Worm (Caenorhabditis elegans) whole organism, L2 larva: ENCODE data around the gene Y39H10B.2.
A peak's percentile ranks its signal among the peaks of the same experiment; 100 is the strongest.

ENCODE experiments used
- C34F6.9 ChIP-seq: fragments of 150-350 bp; optimal IDR thresholded peaks from 2 replicates; lab custom pipeline; 2014; ENCODE audit warnings: missing biosample characterization, missing genetic modification characterization
- F13H6.1 ChIP-seq: sonication (generic microtip); optimal IDR thresholded peaks from 2 replicates; lab custom pipeline; 2016; ENCODE audit warnings: missing genetic modification characterization, missing compliant biosample characterization
- R02D3.7 ChIP-seq: fragments of 150-350 bp; optimal IDR thresholded peaks from 2 replicates; lab custom pipeline; 2014; ENCODE audit warnings: missing biosample characterization, missing genetic modification characterization
- Y55F3AM.14 ChIP-seq: fragments of 200-800 bp; sonication (Bioruptor generic); optimal IDR thresholded peaks from 2 replicates; lab custom pipeline; 2018; ENCODE audit warnings: mild to moderate bottlenecking, missing genetic modification characterization, missing compliant biosample characterization
- ZK546.5 ChIP-seq: sonication (generic microtip); optimal IDR thresholded peaks from 2 replicates; lab custom pipeline; 2017; ENCODE audit warnings: missing biosample characterization, missing genetic modification characterization
- alr-1 ChIP-seq: fragments of 150-350 bp; optimal IDR thresholded peaks from 2 replicates; lab custom pipeline; 2014; ENCODE audit warnings: missing biosample characterization, missing genetic modification characterization
- aly-2 ChIP-seq: fragments of 150-350 bp; optimal IDR thresholded peaks from 2 replicates; lab custom pipeline; 2014; ENCODE audit warnings: missing biosample characterization, missing genetic modification characterization
- ama-1 ChIP-seq: fragments of 150-350 bp; optimal IDR thresholded peaks from 2 replicates; lab custom pipeline; 2018; ENCODE audit warnings: inconsistent platforms
- blmp-1 ChIP-seq: sonication (generic microtip); optimal IDR thresholded peaks from 2 replicates; lab custom pipeline; 2017; ENCODE audit warnings: missing genetic modification characterization, mild to moderate bottlenecking, missing compliant biosample characterization, antibody characterized with exemption, moderate library complexity; ENCODE audit not compliant: insufficient read depth
- ceh-16 ChIP-seq: fragments of 150-350 bp; optimal IDR thresholded peaks from 2 replicates; lab custom pipeline; 2014; ENCODE audit warnings: missing biosample characterization, missing genetic modification characterization
- ceh-82 ChIP-seq: fragments of 150-350 bp; optimal IDR thresholded peaks from 2 replicates; lab custom pipeline; 2014; ENCODE audit warnings: missing biosample characterization, missing genetic modification characterization
- crh-2 ChIP-seq: sonication (generic microtip); optimal IDR thresholded peaks from 2 replicates; lab custom pipeline; 2017; ENCODE audit warnings: missing biosample characterization, missing genetic modification characterization
- dmd-4 ChIP-seq: sonication (generic microtip); optimal IDR thresholded peaks from 2 replicates; lab custom pipeline; 2017; ENCODE audit warnings: missing biosample characterization, missing genetic modification characterization
- egl-27 ChIP-seq: sonication (generic microtip); optimal IDR thresholded peaks from 3 replicates; lab custom pipeline; 2017; ENCODE audit warnings: missing biosample characterization, missing genetic modification reagents, missing genetic modification characterization
- elt-1 ChIP-seq: fragments of 150-350 bp; optimal IDR thresholded peaks from 2 replicates; lab custom pipeline; 2014; ENCODE audit warnings: missing biosample characterization, missing genetic modification characterization
- elt-3 ChIP-seq: sonication (generic microtip); optimal IDR thresholded peaks from 2 replicates; lab custom pipeline; 2017; ENCODE audit warnings: missing biosample characterization, missing genetic modification characterization
- fos-1 ChIP-seq: fragments of 150-350 bp; optimal IDR thresholded peaks from 2 replicates; lab custom pipeline; 2014; ENCODE audit warnings: missing biosample characterization, missing genetic modification characterization
- gmeb-1 ChIP-seq: fragments of 150-350 bp; optimal IDR thresholded peaks from 2 replicates; lab custom pipeline; 2014; ENCODE audit warnings: missing biosample characterization, missing genetic modification characterization
- lin-11 ChIP-seq: fragments of 150-350 bp; sonication (generic microtip); optimal IDR thresholded peaks from 2 replicates; lab custom pipeline; 2014; ENCODE audit warnings: missing biosample characterization, missing genetic modification characterization, inconsistent platforms, mixed read lengths
- lin-13 ChIP-seq: fragments of 150-350 bp; optimal IDR thresholded peaks from 2 replicates; lab custom pipeline; 2014; ENCODE audit warnings: missing biosample characterization, missing genetic modification reagents, missing genetic modification characterization
- lin-39 ChIP-seq: fragments of 150-350 bp; optimal IDR thresholded peaks from 2 replicates; lab custom pipeline; 2014; ENCODE audit warnings: missing biosample characterization, missing genetic modification reagents, missing genetic modification characterization
- lsy-2 ChIP-seq, 2 experiments: fragments of 150-350 bp in 1 of 2; sonication (generic microtip) in 1 of 2; optimal IDR thresholded peaks; 2 replicates each; lab custom pipeline; 2014 to 2017; ENCODE audit warnings: missing biosample characterization in 2 of 2, missing genetic modification characterization in 2 of 2
- mab-5 ChIP-seq: fragments of 150-350 bp; optimal IDR thresholded peaks from 2 replicates; lab custom pipeline; 2014; ENCODE audit warnings: missing biosample characterization, missing genetic modification characterization
- mdl-1 ChIP-seq, 2 experiments: fragments of 150-350 bp in 1 of 2; sonication (generic microtip) in 1 of 2; optimal IDR thresholded peaks; 2 replicates each; lab custom pipeline; 2017; ENCODE audit warnings: missing biosample characterization in 2 of 2, missing genetic modification characterization in 2 of 2
- nhr-12 ChIP-seq: fragments of 150-350 bp; optimal IDR thresholded peaks from 2 replicates; lab custom pipeline; 2014; ENCODE audit warnings: missing biosample characterization, missing genetic modification characterization
- nhr-21 ChIP-seq: fragments of 150-350 bp; optimal IDR thresholded peaks from 2 replicates; lab custom pipeline; 2014; ENCODE audit warnings: missing biosample characterization, missing genetic modification characterization
- nhr-23 ChIP-seq: fragments of 150-350 bp; optimal IDR thresholded peaks from 2 replicates; lab custom pipeline; 2014; ENCODE audit warnings: missing biosample characterization, missing genetic modification reagents, missing genetic modification characterization
- nhr-237 ChIP-seq: fragments of 150-350 bp; optimal IDR thresholded peaks from 2 replicates; lab custom pipeline; 2014; ENCODE audit warnings: missing biosample characterization, missing genetic modification characterization
- nhr-25 ChIP-seq: fragments of 150-350 bp; sonication (generic microtip); optimal IDR thresholded peaks from 3 replicates; lab custom pipeline; 2014; ENCODE audit warnings: missing biosample characterization, missing genetic modification characterization
- nhr-6 ChIP-seq: fragments of 150-350 bp; optimal IDR thresholded peaks from 2 replicates; lab custom pipeline; 2014; ENCODE audit warnings: missing biosample characterization, missing genetic modification characterization
- nhr-77 ChIP-seq: fragments of 150-350 bp; optimal IDR thresholded peaks from 2 replicates; lab custom pipeline; 2014; ENCODE audit warnings: missing biosample characterization, missing genetic modification characterization
- peb-1 ChIP-seq: fragments of 150-350 bp; optimal IDR thresholded peaks from 2 replicates; lab custom pipeline; 2014; ENCODE audit warnings: missing biosample characterization, missing genetic modification characterization
- sem-4 ChIP-seq: fragments of 150-350 bp; optimal IDR thresholded peaks from 2 replicates; lab custom pipeline; 2014; ENCODE audit warnings: missing biosample characterization, missing genetic modification reagents, missing genetic modification characterization
- skn-1 ChIP-seq: sonication (generic microtip); optimal IDR thresholded peaks from 2 replicates; lab custom pipeline; 2017; ENCODE audit warnings: missing biosample characterization, missing genetic modification characterization
- sma-3 ChIP-seq: sonication (generic microtip); optimal IDR thresholded peaks from 2 replicates; lab custom pipeline; 2016; ENCODE audit warnings: missing genetic modification reagents, missing genetic modification characterization, missing compliant biosample characterization
- sma-9 ChIP-seq, 2 experiments: fragments of 150-350 bp in 1 of 2; sonication (generic microtip) in 1 of 2; optimal IDR thresholded peaks; 2 replicates each; lab custom pipeline; 2014 to 2016; ENCODE audit warnings: missing genetic modification characterization in 2 of 2, mild to moderate bottlenecking in 1 of 2, missing biosample characterization in 1 of 2, missing compliant biosample characterization in 1 of 2, missing genetic modification reagents in 1 of 2, moderate library complexity in 1 of 2
- snpc-4 ChIP-seq: fragments of 150-350 bp; optimal IDR thresholded peaks from 2 replicates; lab custom pipeline; 2014; ENCODE audit warnings: missing biosample characterization, missing genetic modification characterization
- unc-39 ChIP-seq: fragments of 150-350 bp; optimal IDR thresholded peaks from 2 replicates; lab custom pipeline; 2014; ENCODE audit warnings: missing biosample characterization, missing genetic modification characterization
- unc-55 ChIP-seq: fragments of 150-350 bp; sonication (generic microtip); optimal IDR thresholded peaks from 3 replicates; lab custom pipeline; 2014; ENCODE audit warnings: missing biosample characterization, missing genetic modification reagents, missing genetic modification characterization
- unc-62 ChIP-seq: fragments of 150-350 bp; optimal IDR thresholded peaks from 2 replicates; lab custom pipeline; 2014; ENCODE audit warnings: missing biosample characterization, missing genetic modification reagents, missing genetic modification characterization
- zag-1 ChIP-seq: fragments of 150-350 bp; optimal IDR thresholded peaks from 2 replicates; lab custom pipeline; 2014; ENCODE audit warnings: missing biosample characterization, missing genetic modification characterization
- ztf-1 ChIP-seq: fragments of 200-800 bp; sonication (Bioruptor generic); conservative IDR thresholded peaks from 2 replicates; pipeline ENCODE4 v1.3.6; 2022; ENCODE audit warnings: missing genetic modification characterization, missing compliant biosample characterization
- ztf-4 ChIP-seq: fragments of 150-350 bp; optimal IDR thresholded peaks from 2 replicates; lab custom pipeline; 2014; ENCODE audit warnings: missing biosample characterization, missing genetic modification characterization

Y39H10B.2 gene

ce11 chrV:3632249-3633030 lies 36.1 kb upstream of the Y39H10B.2 start (continued):
- no peak for TF ChIP-seq ztf-4 (tag; lab: Kevin White, UChicago)
- TF ChIP-seq nhr-25: no peak
- TF ChIP-seq nhr-237 (tag; lab: Kevin White, UChicago): no peak
- TF ChIP-seq elt-3 (tag; lab: Kevin White, UChicago): no peak
- no peak for TF ChIP-seq unc-55 (GFP tag; lab: Kevin White, UChicago)
- no peak for TF ChIP-seq sem-4 (tag; lab: Kevin White, UChicago)
- no peak for TF ChIP-seq nhr-6 (tag; lab: Kevin White, UChicago)
- TF ChIP-seq nhr-77 (tag; lab: Kevin White, UChicago): no peak
- peak; percentile 21 for TF ChIP-seq gmeb-1 (tag; lab: Kevin White, UChicago)
- no peak for TF ChIP-seq mdl-1 (tag; optimal IDR thresholded peaks at IDR 0.05; lab: Kevin White, UChicago)

DNA sequence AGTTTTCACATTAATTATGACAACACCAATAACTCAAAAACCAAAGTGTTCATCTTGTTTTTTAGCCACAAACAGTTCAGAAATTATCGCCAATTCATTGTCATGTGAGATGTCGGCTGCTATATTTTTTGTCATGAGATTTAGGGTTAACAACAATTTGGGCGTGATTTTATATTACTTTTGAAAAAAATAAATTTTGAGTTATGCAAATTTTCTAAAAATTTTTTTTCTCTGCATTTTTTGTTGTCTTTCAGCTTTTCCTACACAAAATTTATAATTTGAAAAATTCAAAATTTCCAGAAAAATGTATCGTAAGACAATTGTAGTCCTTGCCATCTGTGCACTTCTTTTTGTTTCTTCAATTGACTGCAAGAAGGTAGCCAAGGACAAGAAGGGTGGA lies 35.5 kb upstream of the Y39H10B.2 start, which contains the start of gene F59B1.2:
TSS of gene F59B1.2 (plus strand) at position 301 of the 400 bp plus-strand sequence.
- TF ChIP-seq ama-1 (lab: Kevin White, UChicago) (no peak), unc-55 (GFP tag; lab: Kevin White, UChicago) (no peak), lin-11 (no peak), ceh-82 (no peak), unc-62 (no peak), ztf-1 (GFP tag; lab: Robert Waterston, UW) (no peak), nhr-6 (tag; lab: Kevin White, UChicago) (no peak), C34F6.9 (tag; lab: Kevin White, UChicago) (no peak), F13H6.1 (tag; lab: Kevin White, UChicago) (no peak), lsy-2 (tag; optimal IDR thresholded peaks at IDR 0.05; lab: Kevin White, UChicago) (no peak), skn-1 (no peak), alr-1 (tag; lab: Kevin White, UChicago) (no peak), nhr-23 (no peak), Y55F3AM.14 (GFP tag; lab: Kevin White, UChicago) (no peak), mab-5 (tag; lab: Kevin White, UChicago) (no peak), elt-1 (tag; lab: Kevin White, UChicago) (no peak)

DNA sequence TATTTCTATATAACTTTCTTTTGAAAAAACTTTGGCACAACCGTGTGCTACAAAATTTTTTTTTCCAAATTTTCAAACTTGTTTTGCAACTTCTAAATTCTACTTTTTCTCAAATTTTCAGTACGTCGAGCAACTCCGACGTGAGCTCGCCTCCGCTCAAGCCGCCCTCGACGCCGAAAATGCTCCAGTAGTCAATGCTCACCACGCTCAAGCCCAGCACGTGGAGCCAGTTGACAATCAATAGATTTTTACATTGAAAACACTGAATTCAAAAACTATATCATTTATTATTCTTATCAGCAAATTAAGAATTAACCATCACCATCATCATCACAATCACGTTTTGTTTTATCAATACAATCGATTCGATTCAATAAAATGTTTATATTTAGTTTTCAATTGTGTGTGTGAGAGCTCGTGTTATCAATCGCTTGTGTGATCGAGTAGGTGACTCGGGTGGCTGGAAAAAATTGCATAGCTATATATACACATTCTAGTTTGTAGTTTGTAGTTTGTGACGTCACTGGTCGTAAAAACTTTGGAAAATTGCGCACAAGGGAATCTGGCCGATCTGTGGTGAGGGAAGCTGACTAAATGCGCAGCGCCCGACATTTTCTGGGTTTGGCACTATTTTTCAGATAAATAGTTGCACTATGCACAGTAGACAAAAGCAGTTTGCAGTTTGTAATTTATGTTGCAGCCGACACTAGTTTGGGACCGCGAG lies 34.1 kb upstream of the Y39H10B.2 start:
- TF ChIP-seq unc-39 (tag; lab: Kevin White, UChicago) (no peak), snpc-4 (tag; lab: Kevin White, UChicago) (no peak), egl-27 (tag; lab: Kevin White, UChicago) (no peak), nhr-25 (no peak), nhr-77 (tag; lab: Kevin White, UChicago) (no peak), nhr-12 (no peak), ZK546.5 (tag; lab: Kevin White, UChicago) (no peak), nhr-237 (tag; lab: Kevin White, UChicago) (no peak), nhr-6 (tag; lab: Kevin White, UChicago) (no peak), elt-3 (tag; lab: Kevin White, UChicago) (no peak), R02D3.7 (tag; lab: Kevin White, UChicago) (no peak), lin-39 (tag; lab: Kevin White, UChicago) (no peak), gmeb-1 (tag; lab: Kevin White, UChicago) (peak; percentile 18), mab-5 (tag; lab: Kevin White, UChicago) (no peak), ceh-82 (no peak), sem-4 (tag; lab: Kevin White, UChicago) (no peak), unc-55 (GFP tag; lab: Kevin White, UChicago) (no peak), aly-2 (no peak), F13H6.1 (tag; lab: Kevin White, UChicago) (peak; percentile 42), fos-1 (peak; percentile 75), unc-62 (no peak), lin-13 (peak; percentile 12), lin-11 (no peak), crh-2 (tag; lab: Kevin White, UChicago) (peak; percentile 57), ztf-1 (GFP tag; lab: Robert Waterston, UW) (no peak), lsy-2 (tag; optimal IDR thresholded peaks at IDR 0.05; lab: Kevin White, UChicago) (no peak), skn-1 (peak; percentile 19), alr-1 (tag; lab: Kevin White, UChicago) (no peak), peb-1 (tag; lab: Kevin White, UChicago) (no peak), ztf-4 (tag; lab: Kevin White, UChicago) (no peak), nhr-21 (tag; lab: Kevin White, UChicago) (peak; percentile 4), sma-9 (GFP tag; optimal IDR thresholded peaks at IDR 0.05; lab: Kevin White, UChicago) (peak; percentile 50), sma-9 (tag; optimal IDR thresholded peaks at IDR 0.05; lab: Kevin White, UChicago) (no peak), ceh-16 (tag; lab: Kevin White, UChicago) (no peak), blmp-1 (tag; lab: Kevin White, UChicago) (no peak), sma-3 (GFP tag; lab: Kevin White, UChicago) (peak; percentile 3), mdl-1 (tag; optimal IDR thresholded peaks at IDR 0.05; lab: Kevin White, UChicago) (no peak), dmd-4 (tag; lab: Kevin White, UChicago) (no peak), Y55F3AM.14 (GFP tag; lab: Kevin White, UChicago) (no peak), zag-1 (tag; lab: Kevin White, UChicago) (no peak)
